Fruit fly (Drosophila melanogaster) whole organism, embryonic: ENCODE data around the gene geko.

Experiments used
- B-H2 ChIP-seq: fragments of 200-800 bp; sonication (Bioruptor generic); optimal IDR thresholded peaks from 2 replicates; lab custom pipeline; 2018; ENCODE audit warnings: missing biosample characterization, mild to moderate bottlenecking, missing genetic modification characterization
- C15 ChIP-seq: fragments of 200-800 bp; sonication (Bioruptor generic); IDR thresholded peaks from 3 replicates; pipeline ENCODE4 v1.3.6; 2022; ENCODE audit warnings: missing biosample characterization, missing genetic modification characterization
- CG10959 ChIP-seq: fragments of 200-800 bp; sonication (Bioruptor generic); IDR thresholded peaks from 2 replicates; pipeline ENCODE4 v1.3.6; 2022; ENCODE audit warnings: missing biosample characterization, missing genetic modification characterization
- CG10979 ChIP-seq: fragments of 200-800 bp; sonication (Bioruptor generic); optimal IDR thresholded peaks from 2 replicates; lab custom pipeline; 2018; ENCODE audit warnings: missing biosample characterization, mild to moderate bottlenecking, missing genetic modification characterization, moderate library complexity
- CG11247 ChIP-seq: fragments of 200-800 bp; sonication (Bioruptor generic); IDR thresholded peaks from 2 replicates; pipeline ENCODE4 v1.3.6; 2022; ENCODE audit warnings: missing biosample characterization, missing genetic modification characterization
- CG11695 ChIP-seq: fragments of 200-800 bp; sonication (Bioruptor generic); IDR thresholded peaks from 3 replicates; pipeline ENCODE4 v1.3.6; 2022; ENCODE audit warnings: missing biosample characterization, missing genetic modification characterization
- CG1602 ChIP-seq: fragments of 200-800 bp; sonication (Bioruptor generic); optimal IDR thresholded peaks from 3 replicates; lab custom pipeline; 2016; ENCODE audit warnings: missing biosample characterization, missing genetic modification characterization
- CG1603 ChIP-seq: fragments of 200-800 bp; sonication (Bioruptor generic); optimal IDR thresholded peaks from 2 replicates; lab custom pipeline; 2019; ENCODE audit warnings: missing biosample characterization, mild to moderate bottlenecking, missing genetic modification characterization, moderate library complexity
- CG17328 ChIP-seq: fragments of 200-800 bp; sonication (Bioruptor generic); IDR thresholded peaks from 2 replicates; pipeline ENCODE4 v1.3.6; 2022; ENCODE audit warnings: missing biosample characterization, missing genetic modification characterization
- CG17612 ChIP-seq: fragments of 200-800 bp; sonication (Bioruptor generic); IDR thresholded peaks from 2 replicates; pipeline ENCODE4 v1.3.6; 2022; ENCODE audit warnings: missing biosample characterization, missing genetic modification characterization
- CG2875 ChIP-seq: fragments of 200-800 bp; sonication (Bioruptor generic); optimal IDR thresholded peaks from 2 replicates; lab custom pipeline; 2017; ENCODE audit warnings: missing biosample characterization, mild to moderate bottlenecking, missing genetic modification characterization, missing genetic modification reagents
- CG3163 ChIP-seq: fragments of 200-800 bp; sonication (Bioruptor generic); optimal IDR thresholded peaks from 3 replicates; lab custom pipeline; 2016; ENCODE audit warnings: missing biosample characterization, missing genetic modification characterization
- CG4424 ChIP-seq: fragments of 200-800 bp; sonication (Bioruptor generic); optimal IDR thresholded peaks from 3 replicates; lab custom pipeline; 2016; ENCODE audit warnings: missing biosample characterization, missing genetic modification characterization
- CG5245 ChIP-seq: fragments of 200-800 bp; sonication (Bioruptor generic); optimal IDR thresholded peaks from 3 replicates; lab custom pipeline; 2016; ENCODE audit warnings: missing biosample characterization, missing genetic modification characterization
- CG6791 ChIP-seq: fragments of 200-800 bp; sonication (Bioruptor generic); IDR thresholded peaks from 3 replicates; pipeline ENCODE4 v1.3.6; 2022; ENCODE audit warnings: missing biosample characterization, missing genetic modification characterization; ENCODE audit not compliant: partially characterized antibody
- CG8765 ChIP-seq: fragments of 200-800 bp; sonication (Bioruptor generic); IDR thresholded peaks from 2 replicates; pipeline ENCODE4 v1.3.6; 2022; ENCODE audit warnings: missing biosample characterization, missing genetic modification characterization
- CrebB ChIP-seq: fragments of 200-800 bp; sonication (Bioruptor generic); optimal IDR thresholded peaks from 3 replicates; lab custom pipeline; 2018; ENCODE audit warnings: missing biosample characterization, mild to moderate bottlenecking, missing genetic modification characterization
- Doc2 ChIP-seq: fragments of 200-800 bp; sonication (Bioruptor generic); IDR thresholded peaks from 2 replicates; pipeline ENCODE4 v1.3.6; 2022; ENCODE audit warnings: missing biosample characterization, missing genetic modification characterization
- ERR ChIP-seq: fragments of 200-800 bp; sonication (Bioruptor generic); optimal IDR thresholded peaks from 2 replicates; lab custom pipeline; 2016; ENCODE audit warnings: missing biosample characterization, missing genetic modification characterization
- Gsc ChIP-seq: fragments of 200-800 bp; sonication (Bioruptor generic); IDR thresholded peaks from 2 replicates; pipeline ENCODE4 v1.3.6; 2022; ENCODE audit warnings: missing biosample characterization, missing genetic modification characterization
- Gug ChIP-seq: fragments of 200-800 bp; sonication (Bioruptor generic); IDR thresholded peaks from 4 replicates; pipeline ENCODE4 v1.3.6; 2022; ENCODE audit warnings: missing biosample characterization, missing genetic modification characterization
- Mrtf ChIP-seq: fragments of 200-800 bp; sonication (Bioruptor generic); IDR thresholded peaks from 3 replicates; pipeline ENCODE4 v1.3.6; 2022; ENCODE audit warnings: missing biosample characterization, missing genetic modification characterization
- NK7.1 ChIP-seq: fragments of 200-800 bp; sonication (Bioruptor generic); optimal IDR thresholded peaks from 3 replicates; lab custom pipeline; 2016; ENCODE audit warnings: missing biosample characterization, missing genetic modification characterization
- Sin3A ChIP-seq: fragments of >200 bp; optimal IDR thresholded peaks from 2 replicates; lab custom pipeline; 2018
- Sox100B ChIP-seq: fragments of 200-800 bp; sonication (Bioruptor generic); optimal IDR thresholded peaks from 3 replicates; lab custom pipeline; 2018; ENCODE audit warnings: missing biosample characterization, mild to moderate bottlenecking, missing genetic modification characterization
- Taf1 ChIP-seq: fragments of 200-800 bp; sonication (Bioruptor generic); IDR thresholded peaks from 2 replicates; pipeline ENCODE4 v1.3.6; 2022; ENCODE audit warnings: missing biosample characterization, missing genetic modification characterization
- Tbp ChIP-seq: fragments of >200 bp; optimal IDR thresholded peaks from 2 replicates; lab custom pipeline; 2018; ENCODE audit warnings: missing biosample characterization, missing genetic modification characterization
- Xbp1 ChIP-seq: fragments of 200-800 bp; sonication (Bioruptor generic); optimal IDR thresholded peaks from 3 replicates; lab custom pipeline; 2016; ENCODE audit warnings: missing biosample characterization, mild to moderate bottlenecking, missing genetic modification characterization
- ac ChIP-seq: fragments of 200-800 bp; sonication (Bioruptor generic); optimal IDR thresholded peaks from 3 replicates; lab custom pipeline; 2017; ENCODE audit warnings: missing biosample characterization, mild to moderate bottlenecking, missing genetic modification characterization
- br ChIP-seq: fragments of >200 bp; optimal IDR thresholded peaks from 2 replicates; lab custom pipeline; 2017
- cas ChIP-seq: fragments of 200-800 bp; sonication (Bioruptor generic); IDR thresholded peaks from 2 replicates; pipeline ENCODE4 v1.3.6; 2022; ENCODE audit warnings: missing biosample characterization, missing genetic modification characterization
- da ChIP-seq: fragments of 200-800 bp; sonication (Bioruptor generic); optimal IDR thresholded peaks from 2 replicates; lab custom pipeline; 2016; ENCODE audit warnings: missing biosample characterization, missing genetic modification characterization
- dmrt11E ChIP-seq: fragments of 200-800 bp; sonication (Bioruptor generic); optimal IDR thresholded peaks from 3 replicates; lab custom pipeline; 2018; ENCODE audit warnings: missing biosample characterization, mild to moderate bottlenecking, missing genetic modification characterization, moderate library complexity
- dpn ChIP-seq, 2 experiments: fragments of 200-800 bp; sonication (Bioruptor generic); optimal IDR thresholded peaks; 3 replicates each; lab custom pipeline; 2016; ENCODE audit warnings: missing biosample characterization in 2 of 2, missing genetic modification characterization in 2 of 2
- fd102C ChIP-seq: fragments of 200-800 bp; sonication (Bioruptor generic); optimal IDR thresholded peaks from 2 replicates; lab custom pipeline; 2018; ENCODE audit warnings: missing biosample characterization, mild to moderate bottlenecking, missing genetic modification characterization, moderate library complexity
- gce ChIP-seq: fragments of 200-800 bp; sonication (Bioruptor generic); IDR thresholded peaks from 3 replicates; pipeline ENCODE4 v1.3.6; 2022; ENCODE audit warnings: missing biosample characterization, missing genetic modification characterization
- gsb-n ChIP-seq: fragments of 200-800 bp; sonication (Bioruptor generic); optimal IDR thresholded peaks from 3 replicates; lab custom pipeline; 2018; ENCODE audit warnings: missing biosample characterization, mild to moderate bottlenecking, missing genetic modification characterization
- jumu ChIP-seq: fragments of 200-800 bp; sonication (Bioruptor generic); optimal IDR thresholded peaks from 3 replicates; lab custom pipeline; 2016; ENCODE audit warnings: missing biosample characterization, missing genetic modification characterization
- nmo ChIP-seq: fragments of 200-800 bp; sonication (Bioruptor generic); optimal IDR thresholded peaks from 2 replicates; lab custom pipeline; 2018; ENCODE audit warnings: missing biosample characterization, mild to moderate bottlenecking, missing genetic modification characterization, moderate library complexity
- nom ChIP-seq: fragments of 200-800 bp; sonication (Bioruptor generic); optimal IDR thresholded peaks from 2 replicates; lab custom pipeline; 2017; ENCODE audit warnings: missing biosample characterization, missing genetic modification characterization, mild to moderate bottlenecking, moderate library complexity, missing genetic modification reagents
- pb ChIP-seq: fragments of 200-800 bp; sonication (Bioruptor generic); optimal IDR thresholded peaks from 3 replicates; lab custom pipeline; 2016; ENCODE audit warnings: missing biosample characterization, missing genetic modification characterization
- pfk ChIP-seq: fragments of 200-800 bp; sonication (Bioruptor generic); optimal IDR thresholded peaks from 2 replicates; lab custom pipeline; 2018; ENCODE audit warnings: missing biosample characterization, mild to moderate bottlenecking, missing genetic modification characterization, moderate library complexity
- pros ChIP-seq: fragments of 200-800 bp; sonication (Bioruptor generic); optimal IDR thresholded peaks from 3 replicates; lab custom pipeline; 2019; ENCODE audit warnings: missing biosample characterization, mild to moderate bottlenecking, missing genetic modification characterization, moderate library complexity
- pzg ChIP-seq: fragments of 200-800 bp; sonication (Bioruptor generic); optimal IDR thresholded peaks from 3 replicates; lab custom pipeline; 2018; ENCODE audit warnings: missing biosample characterization, mild to moderate bottlenecking, missing genetic modification characterization, moderate library complexity
- rib ChIP-seq: fragments of 200-800 bp; sonication (Bioruptor generic); IDR thresholded peaks from 2 replicates; pipeline ENCODE4 v1.3.6; 2022; ENCODE audit warnings: missing biosample characterization, missing genetic modification characterization
- run ChIP-seq: fragments of 200-800 bp; sonication (Bioruptor generic); optimal IDR thresholded peaks from 3 replicates; lab custom pipeline; 2018; ENCODE audit warnings: missing biosample characterization, mild to moderate bottlenecking, missing genetic modification characterization
- sima ChIP-seq: fragments of 200-800 bp; sonication (Bioruptor generic); optimal IDR thresholded peaks from 2 replicates; lab custom pipeline; 2016; ENCODE audit warnings: missing biosample characterization, missing genetic modification characterization
- so ChIP-seq: fragments of 200-800 bp; sonication (Bioruptor generic); IDR thresholded peaks from 3 replicates; pipeline ENCODE4 v1.3.6; 2022; ENCODE audit warnings: missing biosample characterization, missing genetic modification characterization
- tio ChIP-seq: fragments of 200-800 bp; sonication (Bioruptor generic); optimal IDR thresholded peaks from 2 replicates; lab custom pipeline; 2017; ENCODE audit warnings: missing biosample characterization, missing genetic modification characterization, inconsistent platforms
- trem ChIP-seq: fragments of 200-800 bp; optimal IDR thresholded peaks from 3 replicates; lab custom pipeline; 2019; ENCODE audit warnings: missing biosample characterization, mild to moderate bottlenecking, missing genetic modification characterization, moderate library complexity

Gene geko

dm6 chr3L:18114038-18114926 lies 24.9 kb upstream of the geko start (continued):
- peak; percentile 37 for TF ChIP-seq CG1603 (tag; lab: Kevin White, UChicago)
- TF ChIP-seq CG11695, result peak; percentile 40; the same call in 1 of the 3 replicates
- no peak for TF ChIP-seq tio (GFP tag; lab: Kevin White, UChicago)
- no peak for TF ChIP-seq jumu (GFP tag; lab: Kevin White, UChicago)
- TF ChIP-seq Gug (GFP tag; lab: Robert Waterston, UW), result no peak
- TF ChIP-seq gce, result peak; percentile 51; the same call in 1 of the 3 replicates
- peak; percentile 54 for TF ChIP-seq run
- TF ChIP-seq CrebB (tag; lab: Kevin White, UChicago), result no peak
- TF ChIP-seq dpn (GFP tag; optimal IDR thresholded peaks at IDR 0.05; lab: Kevin White, UChicago), result no peak
- TF ChIP-seq ac, result no peak
- TF ChIP-seq nmo (GFP tag; lab: Kevin White, UChicago), result peak; percentile 55
- TF ChIP-seq pros (GFP tag; lab: Kevin White, UChicago), result no peak
- no peak for TF ChIP-seq CG4424
- 0 out of 2 replicates have a peak, but pooled peaks have one; percentile 40 for TF ChIP-seq CG10959
- TF ChIP-seq CG6791 (GFP tag; lab: Robert Waterston, UW), result no peak
- TF ChIP-seq C15 (GFP tag; lab: Robert Waterston, UW), result 0 out of 3 replicates have a peak, but pooled peaks have one; percentile 33
- no peak for TF ChIP-seq fd102C (GFP tag; lab: Kevin White, UChicago)
- no peak for TF ChIP-seq br (lab: Kevin White, UChicago)
- TF ChIP-seq CG5245, result peak; percentile 35
- peak; percentile 59 for TF ChIP-seq pb (GFP tag; lab: Kevin White, UChicago)
- TF ChIP-seq Tbp (GFP tag; lab: Kevin White, UChicago), result no peak
- TF ChIP-seq CG3163 (GFP tag; lab: Kevin White, UChicago), result no peak
- no peak for TF ChIP-seq sima (GFP tag; lab: Kevin White, UChicago)
- peak; percentile 3 for TF ChIP-seq nom (GFP tag; lab: Kevin White, UChicago)
- no peak for TF ChIP-seq Gsc (GFP tag; lab: Robert Waterston, UW)
- TF ChIP-seq Sox100B (GFP tag; lab: Kevin White, UChicago), result peak; percentile 56
- TF ChIP-seq Xbp1 (GFP tag; lab: Kevin White, UChicago), result no peak
- peak; percentile 43 for TF ChIP-seq NK7.1 (GFP tag; lab: Kevin White, UChicago)
- TF ChIP-seq cas (GFP tag; lab: Robert Waterston, UW), result no peak
- peak; percentile 18 for TF ChIP-seq trem (tag; lab: Kevin White, UChicago)
- no peak for TF ChIP-seq CG8765 (GFP tag; lab: Robert Waterston, UW)
- peak; percentile 26; the same call in 1 of the 2 replicates for TF ChIP-seq CG17328
- TF ChIP-seq dmrt11E (tag; lab: Kevin White, UChicago), result no peak
- TF ChIP-seq B-H2 (GFP tag; lab: Kevin White, UChicago), result peak; percentile 6
- TF ChIP-seq Taf1, result 0 out of 2 replicates have a peak, but pooled peaks have one; percentile 26
- no peak for TF ChIP-seq Doc2 (GFP tag; lab: Robert Waterston, UW)
- TF ChIP-seq gsb-n (tag; lab: Kevin White, UChicago), result peak; percentile 35
- no peak for TF ChIP-seq da (GFP tag; lab: Kevin White, UChicago)
- TF ChIP-seq Mrtf, result peak; percentile 7; the same call in 1 of the 3 replicates
- no peak for TF ChIP-seq CG17612 (GFP tag; lab: Robert Waterston, UW)
- TF ChIP-seq CG11247 (GFP tag; lab: Robert Waterston, UW), result peak; percentile 69
- peak; percentile 47; the same call in 1 of the 2 replicates for TF ChIP-seq rib (GFP tag; lab: Robert Waterston, UW)
- no peak for TF ChIP-seq CG2875 (GFP tag; lab: Kevin White, UChicago)
- no peak for TF ChIP-seq pfk (GFP tag; lab: Kevin White, UChicago)
- TF ChIP-seq CG10979 (tag; lab: Kevin White, UChicago), result no peak
- TF ChIP-seq CG1602 (GFP tag; lab: Kevin White, UChicago), result no peak
- no peak for TF ChIP-seq Sin3A (lab: Kevin White, UChicago)
- TF ChIP-seq pzg (GFP tag; lab: Kevin White, UChicago), result peak; percentile 5
- TF ChIP-seq ERR, result no peak
- no peak; the same call in 2 of the 3 replicates for TF ChIP-seq so (GFP tag; lab: Robert Waterston, UW)
